Worm (Caenorhabditis elegans): Measurements from ENCODE around the gene R09E10.5.

- TF ChIP-seq F13C5.2 (tag; optimal IDR thresholded peaks at IDR 0.05) (no peak), sea-1 (GFP tag; conservative IDR thresholded peaks at IDR 0.05) (no peak), B0310.2 (tag; optimal IDR thresholded peaks at IDR 0.05) (no peak), hnd-1 (tag; optimal IDR thresholded peaks at IDR 0.05) (no peak), tbx-11 (GFP tag; IDR thresholded peaks at IDR 0.05) (no peak)
These were observed 13.5 kb downstream of the R09E10.5 start for ce11 chrIV:10288575-10288974.

Measured in whole organism, early embryonic.